Fruit fly (Drosophila melanogaster): ENCODE results near the gene CG17292.
A peak's percentile ranks its signal among the peaks of the same experiment; 100 is the strongest.

CG17292 gene

DNA sequence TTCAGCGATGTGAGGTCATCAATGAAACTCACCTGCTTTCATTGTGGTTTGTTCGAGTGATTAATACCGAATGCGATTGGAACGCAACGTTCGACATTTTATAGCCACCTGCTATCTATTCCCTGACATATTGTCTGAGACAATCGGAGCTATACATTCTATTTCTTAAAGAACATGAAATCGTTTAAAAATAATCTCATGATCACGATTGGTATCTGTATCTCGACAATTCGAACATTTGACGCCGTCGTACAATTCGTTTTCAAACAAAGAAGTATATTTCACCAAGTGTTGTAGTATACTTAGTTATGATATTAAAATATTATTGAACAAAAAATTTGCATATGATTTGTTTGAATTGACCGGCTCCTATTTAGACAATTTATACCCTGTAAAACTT, 24.6 kb downstream of the CG17292 start, which contains the start of gene Peritrophin-15b:
Gene Peritrophin-15b (minus strand): TSS at position 101 of the 400 bp plus-strand sequence.
- TF ChIP-seq brk (GFP tag; optimal IDR thresholded peaks at IDR 0.05) = no peak
- no peak for TF ChIP-seq Hr83 (GFP tag; optimal IDR thresholded peaks at IDR 0.05; ENCODE audit: poor library complexity, severe bottlenecking)
- TF ChIP-seq usp (GFP tag; optimal IDR thresholded peaks at IDR 0.05) = no peak
- no peak for TF ChIP-seq HLH106 (tag; optimal IDR thresholded peaks at IDR 0.05)
- no peak for TF ChIP-seq sv (GFP tag; optimal IDR thresholded peaks at IDR 0.05)
- no peak for TF ChIP-seq N (GFP tag; optimal IDR thresholded peaks at IDR 0.05)
- no peak for TF ChIP-seq CrebA (GFP tag; optimal IDR thresholded peaks at IDR 0.05; ENCODE audit: borderline replicate concordance)
- no peak for TF ChIP-seq tai (GFP tag; optimal IDR thresholded peaks at IDR 0.05)

- no peak for TF ChIP-seq Dfd (GFP tag; optimal IDR thresholded peaks at IDR 0.05)
- TF ChIP-seq jim (GFP tag; optimal IDR thresholded peaks at IDR 0.05) = no peak
- no peak for TF ChIP-seq OdsH (GFP tag; optimal IDR thresholded peaks at IDR 0.05)
- no peak for TF ChIP-seq Dif (GFP tag; optimal IDR thresholded peaks at IDR 0.05; ENCODE audit: partially characterized antibody)
- no peak for TF ChIP-seq br (GFP tag; optimal IDR thresholded peaks at IDR 0.05)
- no peak for TF ChIP-seq Vsx2 (GFP tag; optimal IDR thresholded peaks at IDR 0.05; ENCODE audit: partially characterized antibody)
- TF ChIP-seq lola (GFP tag; optimal IDR thresholded peaks at IDR 0.05) = no peak
- no peak for TF ChIP-seq N (GFP tag; optimal IDR thresholded peaks at IDR 0.05)
- TF ChIP-seq Mio (GFP tag; optimal IDR thresholded peaks at IDR 0.05) = no peak
- no peak for TF ChIP-seq Rel (GFP tag; optimal IDR thresholded peaks at IDR 0.05)
- TF ChIP-seq Rel (tag; optimal IDR thresholded peaks at IDR 0.05) = no peak
- no peak for TF ChIP-seq Jra (GFP tag; optimal IDR thresholded peaks at IDR 0.05)
- no peak for TF ChIP-seq Hnf4 (GFP tag; optimal IDR thresholded peaks at IDR 0.05)
- TF ChIP-seq rgr (GFP tag; optimal IDR thresholded peaks at IDR 0.05) = no peak
- no peak for TF ChIP-seq sv (GFP tag; optimal IDR thresholded peaks at IDR 0.05)
These were observed 25.9 kb downstream of the CG17292 start, which contains the start of the genes Peritrophin-15a and CG13385 for dm6 chr2L:8395996-8396699. Peritrophin-15a (minus strand) TSS chr2L:8396096. CG13385 (plus strand) TSS chr2L:8396649.

dm6 chr2L:8398721-8399120, 28.5 kb downstream of the CG17292 start, which contains the start of gene CG13386:
CG13386 (plus strand) TSS chr2L:8399021.
- TF ChIP-seq h (GFP tag; optimal IDR thresholded peaks at IDR 0.05) (no peak), dmrt93B (GFP tag; optimal IDR thresholded peaks at IDR 0.05) (no peak)

- TF ChIP-seq sage (GFP tag; optimal IDR thresholded peaks at IDR 0.05) = peak; percentile 26
- TF ChIP-seq fru (GFP tag; optimal IDR thresholded peaks at IDR 0.05) = no peak
These were observed 29.8 kb downstream of the CG17292 start, which contains the start of gene CG31898 for dm6 chr2L:8399863-8400598. CG31898 (plus strand) TSS chr2L:8400421.

dm6 chr2L:8402928-8403285, 32.7 kb downstream of the CG17292 start, which contains the start of gene fy:
fy (minus strand) TSS chr2L:8403280.
- TF ChIP-seq Hr78 (GFP tag; optimal IDR thresholded peaks at IDR 0.05) (no peak), dl (GFP tag; optimal IDR thresholded peaks at IDR 0.05; ENCODE audit: insufficient read depth in 1 of 2, partially characterized antibody in 2 of 2) (no peak), jim (GFP tag; optimal IDR thresholded peaks at IDR 0.05) (no peak), usp (GFP tag; optimal IDR thresholded peaks at IDR 0.05) (no peak), sage (GFP tag; optimal IDR thresholded peaks at IDR 0.05) (no peak), Vsx2 (GFP tag; optimal IDR thresholded peaks at IDR 0.05; ENCODE audit: partially characterized antibody) (no peak), HLH106 (tag; optimal IDR thresholded peaks at IDR 0.05) (no peak), pan (optimal IDR thresholded peaks at IDR 0.05) (no peak), Jra (GFP tag; optimal IDR thresholded peaks at IDR 0.05) (no peak), Abd-B (GFP tag; optimal IDR thresholded peaks at IDR 0.05) (no peak), lola (GFP tag; optimal IDR thresholded peaks at IDR 0.05) (no peak), tai (GFP tag; optimal IDR thresholded peaks at IDR 0.05) (no peak), CG32264 (GFP tag; optimal IDR thresholded peaks at IDR 0.05) (no peak)
